Worm (Caenorhabditis elegans): ENCODE results near the gene col-148.

DNA sequence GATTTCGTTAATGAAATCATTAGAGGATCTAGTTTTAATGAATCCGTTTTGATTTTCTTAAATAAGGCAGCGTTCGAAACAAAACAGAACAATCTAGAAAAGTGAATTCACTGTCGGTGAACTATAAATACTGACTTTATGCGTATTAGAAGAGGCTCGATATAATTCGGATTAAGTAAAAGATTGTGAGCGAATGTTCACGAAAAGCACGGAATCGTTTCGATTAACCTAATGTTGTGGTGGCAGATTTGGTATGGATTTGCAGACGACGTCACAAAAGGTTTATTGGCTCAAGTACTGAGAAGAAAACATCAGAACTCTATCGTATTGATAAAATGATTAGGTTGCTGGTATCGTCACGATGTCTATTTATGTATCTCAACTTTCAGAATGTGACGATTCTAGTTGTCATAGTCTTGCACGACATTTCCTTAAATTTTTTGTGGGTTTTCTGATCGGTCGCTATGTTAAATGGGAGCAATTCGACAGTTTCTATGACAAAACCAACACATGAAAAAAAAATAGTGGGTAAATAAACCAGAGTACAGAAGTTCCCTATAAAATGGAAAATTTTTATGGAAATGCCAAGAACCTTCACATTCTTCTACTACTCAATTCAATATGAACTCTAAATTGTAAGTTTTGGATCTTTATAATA is 12.2 kb upstream of the col-148 start, which contains the start of the genes pyt-1 and fipr-7:
- no peak for TF ChIP-seq snpc-4 (tag; optimal IDR thresholded peaks at IDR 0.05)
- TF ChIP-seq mep-1 (tag; optimal IDR thresholded peaks at IDR 0.05): no peak
- TF ChIP-seq nhr-25 (tag; optimal IDR thresholded peaks at IDR 0.05; ENCODE audit: borderline replicate concordance, insufficient read depth): no peak
- TF ChIP-seq daf-12 (tag; optimal IDR thresholded peaks at IDR 0.05): no peak
- TF ChIP-seq zag-1 (tag; optimal IDR thresholded peaks at IDR 0.05): no peak
- no peak for TF ChIP-seq daf-8 (GFP tag; IDR thresholded peaks at IDR 0.05)
- TF ChIP-seq hlh-30 (tag; optimal IDR thresholded peaks at IDR 0.05; ENCODE audit: insufficient read depth): no peak
- TF ChIP-seq pqm-1 (tag; optimal IDR thresholded peaks at IDR 0.05): no peak
- no peak for TF ChIP-seq zip-11 (GFP tag; IDR thresholded peaks at IDR 0.05)
- TF ChIP-seq daf-19 (GFP tag; conservative IDR thresholded peaks at IDR 0.05): no peak
- TF ChIP-seq nhr-48 (tag; optimal IDR thresholded peaks at IDR 0.05): no peak
- TF ChIP-seq ces-1 (GFP tag; optimal IDR thresholded peaks at IDR 0.05): no peak
- TF ChIP-seq gei-8 (GFP tag; optimal IDR thresholded peaks at IDR 0.05): no peak

Measured in whole organism, L4 larva.